Fruit fly (Drosophila melanogaster) whole organism, embryonic: Measurements from ENCODE around the gene mthl2.

Experiments used
- B-H2 ChIP-seq: fragments of 200-800 bp; sonication (Bioruptor generic); optimal IDR thresholded peaks from 2 replicates; lab custom pipeline; 2018; ENCODE audit warnings: missing biosample characterization, mild to moderate bottlenecking, missing genetic modification characterization
- BtbVII ChIP-seq: fragments of 200-800 bp; sonication (Bioruptor generic); optimal IDR thresholded peaks from 3 replicates; lab custom pipeline; 2017; ENCODE audit warnings: missing biosample characterization, mild to moderate bottlenecking, missing genetic modification characterization
- CG10267 ChIP-seq: fragments of 200-800 bp; sonication (Bioruptor generic); optimal IDR thresholded peaks from 2 replicates; lab custom pipeline; 2018; ENCODE audit warnings: missing biosample characterization, mild to moderate bottlenecking, missing genetic modification characterization, moderate library complexity
- CG12104 ChIP-seq: fragments of 200-800 bp; sonication (Bioruptor generic); optimal IDR thresholded peaks from 3 replicates; lab custom pipeline; 2016; ENCODE audit warnings: missing biosample characterization, missing genetic modification characterization
- CG12155 ChIP-seq: fragments of 200-800 bp; sonication (Bioruptor generic); optimal IDR thresholded peaks from 3 replicates; lab custom pipeline; 2016; ENCODE audit warnings: missing biosample characterization, missing genetic modification characterization
- CG12219 ChIP-seq: fragments of 200-800 bp; sonication (Bioruptor generic); optimal IDR thresholded peaks from 3 replicates; lab custom pipeline; 2018; ENCODE audit warnings: missing biosample characterization, mild to moderate bottlenecking, missing genetic modification characterization
- CG15514 ChIP-seq: fragments of 200-800 bp; sonication (Bioruptor generic); optimal IDR thresholded peaks from 3 replicates; lab custom pipeline; 2017; ENCODE audit warnings: missing biosample characterization, missing genetic modification characterization, mild to moderate bottlenecking, moderate library complexity, missing genetic modification reagents
- CG16779 ChIP-seq: fragments of 200-800 bp; sonication (Bioruptor generic); IDR thresholded peaks from 2 replicates; pipeline ENCODE4 v1.3.6; 2022; ENCODE audit warnings: missing biosample characterization, missing genetic modification characterization
- CG17829 ChIP-seq: fragments of 200-800 bp; optimal IDR thresholded peaks from 2 replicates; lab custom pipeline; 2019; ENCODE audit warnings: missing biosample characterization, mild to moderate bottlenecking, missing genetic modification characterization, moderate library complexity
- CG32772 ChIP-seq: fragments of 200-800 bp; sonication (Bioruptor generic); IDR thresholded peaks from 2 replicates; pipeline ENCODE4 v1.3.6; 2022; ENCODE audit warnings: missing biosample characterization, missing genetic modification characterization
- CG6175 ChIP-seq: fragments of 200-800 bp; sonication (Bioruptor generic); IDR thresholded peaks from 3 replicates; pipeline ENCODE4 v1.3.6; 2022; ENCODE audit warnings: missing biosample characterization, missing genetic modification characterization
- CG6791 ChIP-seq: fragments of 200-800 bp; sonication (Bioruptor generic); IDR thresholded peaks from 3 replicates; pipeline ENCODE4 v1.3.6; 2022; ENCODE audit warnings: missing biosample characterization, missing genetic modification characterization; ENCODE audit not compliant: partially characterized antibody
- CG7556 ChIP-seq: fragments of 200-800 bp; sonication (Bioruptor generic); optimal IDR thresholded peaks from 2 replicates; lab custom pipeline; 2017; ENCODE audit warnings: missing biosample characterization, mild to moderate bottlenecking, missing genetic modification characterization
- CG7839 ChIP-seq: fragments of 200-800 bp; sonication (Bioruptor generic); optimal IDR thresholded peaks from 3 replicates; lab custom pipeline; 2018; ENCODE audit warnings: missing biosample characterization, mild to moderate bottlenecking, missing genetic modification characterization, moderate library complexity
- CG7987 ChIP-seq: fragments of 200-800 bp; sonication (Bioruptor generic); optimal IDR thresholded peaks from 2 replicates; lab custom pipeline; 2018; ENCODE audit warnings: missing biosample characterization, mild to moderate bottlenecking, missing genetic modification characterization, moderate library complexity
- CG8924 ChIP-seq: fragments of 200-800 bp; optimal IDR thresholded peaks from 3 replicates; lab custom pipeline; 2019; ENCODE audit warnings: missing biosample characterization, mild to moderate bottlenecking, missing genetic modification characterization, moderate library complexity
- CHES-1-like ChIP-seq: fragments of 200-800 bp; sonication (Bioruptor generic); optimal IDR thresholded peaks from 2 replicates; lab custom pipeline; 2016; ENCODE audit warnings: missing biosample characterization, missing genetic modification characterization
- CoRest ChIP-seq: fragments of 200-800 bp; sonication (Bioruptor generic); optimal IDR thresholded peaks from 3 replicates; lab custom pipeline; 2018; ENCODE audit warnings: missing biosample characterization, mild to moderate bottlenecking, missing genetic modification characterization, moderate library complexity
- Dfd ChIP-seq, 2 experiments: fragments of >200 bp; optimal IDR thresholded peaks; 2 replicates each; lab custom pipeline; 2017; ENCODE audit warnings: missing biosample characterization in 2 of 2, missing genetic modification characterization in 2 of 2
- Dp ChIP-seq: fragments of 200-800 bp; sonication (Bioruptor generic); optimal IDR thresholded peaks from 2 replicates; lab custom pipeline; 2018; ENCODE audit warnings: missing biosample characterization, mild to moderate bottlenecking, missing genetic modification characterization, moderate library complexity
- E2f1 ChIP-seq: fragments of 200-800 bp; sonication (Bioruptor generic); IDR thresholded peaks from 2 replicates; pipeline ENCODE4 v1.3.6; 2022; ENCODE audit warnings: missing biosample characterization, missing genetic modification characterization
- Fer1 ChIP-seq: fragments of 200-800 bp; sonication (Bioruptor generic); optimal IDR thresholded peaks from 2 replicates; lab custom pipeline; 2017; ENCODE audit warnings: missing biosample characterization, mild to moderate bottlenecking, missing genetic modification characterization
- HmgZ ChIP-seq: fragments of 200-800 bp; sonication (Bioruptor generic); optimal IDR thresholded peaks from 2 replicates; lab custom pipeline; 2018; ENCODE audit warnings: missing biosample characterization, mild to moderate bottlenecking, missing genetic modification characterization
- Hr3 ChIP-seq: fragments of 200-800 bp; sonication (Bioruptor generic); optimal IDR thresholded peaks from 3 replicates; lab custom pipeline; 2016; ENCODE audit warnings: missing biosample characterization, missing genetic modification characterization
- MESR4 ChIP-seq: fragments of 200-800 bp; sonication (Bioruptor generic); optimal IDR thresholded peaks from 2 replicates; lab custom pipeline; 2018; ENCODE audit warnings: missing biosample characterization, mild to moderate bottlenecking, missing genetic modification characterization, moderate library complexity
- Max ChIP-seq: fragments of 200-800 bp; sonication (Bioruptor generic); optimal IDR thresholded peaks from 2 replicates; lab custom pipeline; 2016; ENCODE audit warnings: missing biosample characterization, mild to moderate bottlenecking, missing genetic modification characterization
- Nf-YC ChIP-seq: fragments of 200-800 bp; optimal IDR thresholded peaks from 3 replicates; lab custom pipeline; 2019; ENCODE audit warnings: missing biosample characterization, mild to moderate bottlenecking, missing genetic modification characterization, moderate library complexity
- Scr ChIP-seq: fragments of 200-800 bp; sonication (Bioruptor generic); IDR thresholded peaks from 2 replicates; pipeline ENCODE4 v1.3.6; 2022; ENCODE audit warnings: missing biosample characterization, missing genetic modification characterization; ENCODE audit not compliant: partially characterized antibody
- Sry-δ ChIP-seq: fragments of 200-800 bp; sonication (Bioruptor generic); optimal IDR thresholded peaks from 2 replicates; lab custom pipeline; 2016; ENCODE audit warnings: missing biosample characterization, missing genetic modification characterization
- Stat92E ChIP-seq, 3 experiments: fragments of >200 bp in 2 of 3; fragments of 200-800 bp in 1 of 3; sonication (Bioruptor generic) in 1 of 3; optimal IDR thresholded peaks; 2 replicates each; lab custom pipeline; 2017 to 2019; ENCODE audit warnings: missing biosample characterization in 3 of 3, missing genetic modification characterization in 3 of 3, mild to moderate bottlenecking in 1 of 3, moderate library complexity in 1 of 3
- abd-A ChIP-seq: fragments of 200-800 bp; sonication (Bioruptor generic); optimal IDR thresholded peaks from 3 replicates; lab custom pipeline; 2019; ENCODE audit warnings: missing biosample characterization, mild to moderate bottlenecking, missing genetic modification characterization, moderate library complexity
- ac ChIP-seq: fragments of 200-800 bp; sonication (Bioruptor generic); optimal IDR thresholded peaks from 3 replicates; lab custom pipeline; 2017; ENCODE audit warnings: missing biosample characterization, mild to moderate bottlenecking, missing genetic modification characterization
- amos ChIP-seq: fragments of 200-800 bp; sonication (Bioruptor generic); IDR thresholded peaks from 2 replicates; pipeline ENCODE4 v1.3.6; 2022; ENCODE audit warnings: missing biosample characterization, missing genetic modification characterization; ENCODE audit not compliant: partially characterized antibody
- cad ChIP-seq: fragments of >200 bp; optimal IDR thresholded peaks from 2 replicates; lab custom pipeline; 2017; ENCODE audit warnings: missing biosample characterization, missing genetic modification characterization
- chif ChIP-seq, 2 experiments: fragments of 200-800 bp; sonication (Bioruptor generic); optimal IDR thresholded peaks; 3 replicates each; lab custom pipeline; 2016; ENCODE audit warnings: missing biosample characterization in 2 of 2, missing genetic modification characterization in 2 of 2
- eyg ChIP-seq: fragments of 200-800 bp; sonication (Bioruptor generic); optimal IDR thresholded peaks from 3 replicates; lab custom pipeline; 2016; ENCODE audit warnings: missing biosample characterization, missing genetic modification characterization
- grau ChIP-seq: fragments of 200-800 bp; optimal IDR thresholded peaks from 3 replicates; lab custom pipeline; 2019; ENCODE audit warnings: missing biosample characterization, mild to moderate bottlenecking, missing genetic modification characterization, moderate library complexity
- grn ChIP-seq: fragments of 200-800 bp; sonication (Bioruptor generic); optimal IDR thresholded peaks from 3 replicates; lab custom pipeline; 2017; ENCODE audit warnings: missing biosample characterization, missing genetic modification characterization
- h ChIP-seq: fragments of >200 bp; optimal IDR thresholded peaks from 2 replicates; lab custom pipeline; 2017
- hbn ChIP-seq: fragments of 200-800 bp; sonication (Bioruptor generic); IDR thresholded peaks from 2 replicates; pipeline ENCODE4 v1.3.6; 2022; ENCODE audit warnings: missing biosample characterization, missing genetic modification characterization; ENCODE audit not compliant: partially characterized antibody
- insv ChIP-seq, 2 experiments: fragments of 200-800 bp; sonication (Bioruptor generic); optimal IDR thresholded peaks; 3 replicates each; lab custom pipeline; 2016 to 2018; ENCODE audit warnings: missing biosample characterization in 2 of 2, missing genetic modification characterization in 2 of 2
- jumu ChIP-seq: fragments of 200-800 bp; sonication (Bioruptor generic); optimal IDR thresholded peaks from 3 replicates; lab custom pipeline; 2016; ENCODE audit warnings: missing biosample characterization, missing genetic modification characterization
- ken ChIP-seq: fragments of 200-800 bp; sonication (Bioruptor generic); IDR thresholded peaks from 3 replicates; pipeline ENCODE4 v1.3.6; 2022; ENCODE audit warnings: missing biosample characterization, missing genetic modification characterization
- nerfin-1 ChIP-seq: fragments of 200-800 bp; sonication (Bioruptor generic); optimal IDR thresholded peaks from 3 replicates; lab custom pipeline; 2019; ENCODE audit warnings: missing biosample characterization, mild to moderate bottlenecking, missing genetic modification characterization, moderate library complexity
- nerfin-2 ChIP-seq: fragments of 200-800 bp; sonication (Bioruptor generic); IDR thresholded peaks from 2 replicates; pipeline ENCODE4 v1.3.6; 2022; ENCODE audit warnings: missing biosample characterization, missing genetic modification characterization; ENCODE audit not compliant: partially characterized antibody
- pita ChIP-seq: fragments of 200-800 bp; sonication (Bioruptor generic); optimal IDR thresholded peaks from 2 replicates; lab custom pipeline; 2017; ENCODE audit warnings: missing biosample characterization, mild to moderate bottlenecking, missing genetic modification characterization
- sqz ChIP-seq: fragments of 200-800 bp; sonication (Bioruptor generic); optimal IDR thresholded peaks from 3 replicates; lab custom pipeline; 2018; ENCODE audit warnings: missing biosample characterization, mild to moderate bottlenecking, missing genetic modification characterization
- tap ChIP-seq: fragments of 200-800 bp; optimal IDR thresholded peaks from 3 replicates; lab custom pipeline; 2019; ENCODE audit warnings: missing biosample characterization, mild to moderate bottlenecking, missing genetic modification characterization, moderate library complexity
- tin ChIP-seq: fragments of 200-800 bp; sonication (Bioruptor generic); optimal IDR thresholded peaks from 3 replicates; lab custom pipeline; 2016; ENCODE audit warnings: missing biosample characterization, missing genetic modification characterization
- vnd ChIP-seq: fragments of 200-800 bp; sonication (Bioruptor generic); IDR thresholded peaks from 3 replicates; pipeline ENCODE4 v1.3.6; 2022; ENCODE audit warnings: missing biosample characterization, missing genetic modification characterization; ENCODE audit not compliant: partially characterized antibody
- zf30C ChIP-seq: fragments of 200-800 bp; sonication (Bioruptor generic); optimal IDR thresholded peaks from 3 replicates; lab custom pipeline; 2018; ENCODE audit warnings: missing biosample characterization, mild to moderate bottlenecking, missing genetic modification characterization

The mthl2 gene

DNA sequence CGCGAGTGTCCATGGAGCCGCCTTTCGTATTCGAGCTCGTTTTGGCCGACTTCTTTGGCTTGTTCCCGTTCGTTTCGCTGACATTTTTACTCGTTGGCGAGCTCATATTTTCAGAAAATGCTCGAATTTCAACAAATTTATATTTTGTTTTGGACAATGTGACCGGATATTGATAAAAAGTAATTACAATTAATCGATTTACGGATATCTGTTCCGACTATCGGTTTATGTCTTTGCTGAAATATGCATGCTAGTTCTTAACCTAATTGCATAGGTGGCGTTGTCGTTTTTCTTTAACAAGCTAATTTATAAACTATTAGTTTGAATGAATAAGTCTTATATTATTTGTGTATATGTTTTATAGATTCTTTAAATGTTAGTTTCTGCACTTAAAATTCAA, 3.5 kb downstream of the mthl2 start, which contains the start of gene Eaf6 (continued):
- TF ChIP-seq Sry-δ (peak; percentile 32), CHES-1-like (GFP tag; lab: Kevin White, UChicago) (peak; percentile 13), insv (GFP tag; optimal IDR thresholded peaks at IDR 0.05; lab: Kevin White, UChicago) (no peak), CG17829 (tag; lab: Kevin White, UChicago) (peak; percentile 1), jumu (GFP tag; lab: Kevin White, UChicago) (no peak), CG12104 (GFP tag; lab: Kevin White, UChicago) (no peak), ken (GFP tag; lab: Robert Waterston, UW) (no peak), chif (GFP tag; optimal IDR thresholded peaks at IDR 0.05; lab: Kevin White, UChicago) (no peak), amos (GFP tag; lab: Robert Waterston, UW) (peak; percentile 50), zf30C (GFP tag; lab: Kevin White, UChicago) (no peak), CG7556 (no peak), CG12219 (GFP tag; lab: Kevin White, UChicago) (no peak), nerfin-1 (no peak), grn (GFP tag; lab: Kevin White, UChicago) (no peak), Scr (GFP tag; lab: Robert Waterston, UW) (peak; percentile 52), h (no peak), CG16779 (GFP tag; lab: Robert Waterston, UW) (no peak), pita (peak; percentile 63), cad (GFP tag; lab: Kevin White, UChicago) (no peak), B-H2 (peak; percentile 52), CG6791 (GFP tag; lab: Robert Waterston, UW) (peak; percentile 45; the same call in 1 of the 3 replicates), ac (GFP tag; lab: Kevin White, UChicago) (no peak), MESR4 (GFP tag; lab: Kevin White, UChicago) (peak; percentile 43), Hr3 (GFP tag; lab: Kevin White, UChicago) (no peak), CG6175 (no peak), abd-A (tag; lab: Kevin White, UChicago) (peak; percentile 84), sqz (GFP tag; lab: Kevin White, UChicago) (no peak), hbn (GFP tag; lab: Robert Waterston, UW) (no peak), Fer1 (no peak), Max (GFP tag; lab: Kevin White, UChicago) (no peak), CG7987 (GFP tag; lab: Kevin White, UChicago) (no peak), grau (peak; percentile 7), Stat92E (GFP tag; optimal IDR thresholded peaks at IDR 0.05; lab: Kevin White, UChicago) (peak in 1 of 3 experiments; percentile 39), vnd (GFP tag; lab: Robert Waterston, UW) (no peak), eyg (GFP tag; lab: Kevin White, UChicago) (no peak), E2f1 (no peak), CG8924 (tag; lab: Kevin White, UChicago) (no peak), CG15514 (GFP tag; lab: Kevin White, UChicago) (peak; percentile 32), Dp (GFP tag; lab: Kevin White, UChicago) (peak; percentile 33), CoRest (peak; percentile 15), Dfd (GFP tag; optimal IDR thresholded peaks at IDR 0.05; lab: Kevin White, UChicago) (no peak), CG10267 (tag; lab: Kevin White, UChicago) (peak; percentile 40), HmgZ (peak; percentile 37), Nf-YC (tag; lab: Kevin White, UChicago) (peak; percentile 30), CG32772 (GFP tag; lab: Robert Waterston, UW) (no peak), tin (GFP tag; lab: Kevin White, UChicago) (no peak), CG12155 (GFP tag; lab: Kevin White, UChicago) (no peak), nerfin-2 (GFP tag; lab: Robert Waterston, UW) (peak; percentile 21; the same call in 1 of the 2 replicates), CG7839 (tag; lab: Kevin White, UChicago) (peak; percentile 24), BtbVII (no peak), tap (no peak)
